Fruit fly (Drosophila melanogaster): Measurements from ENCODE around the gene CG10877.
A peak's percentile ranks its signal among the peaks of the same experiment; 100 is the strongest.

Gene CG10877

dm6 chr3R:20550632-20551486, 13.0 kb downstream of the CG10877 start (continued):
- TF ChIP-seq sd (tag; optimal IDR thresholded peaks at IDR 0.05) (peak; percentile 49), Deaf1 (tag; optimal IDR thresholded peaks at IDR 0.05) (peak; percentile 46), cato (GFP tag; optimal IDR thresholded peaks at IDR 0.05; ENCODE audit: borderline replicate concordance) (no peak), Asciz (GFP tag; optimal IDR thresholded peaks at IDR 0.05) (peak; percentile 93), CG18764 (GFP tag; optimal IDR thresholded peaks at IDR 0.05) (peak; percentile 49), nerfin-1 (tag; optimal IDR thresholded peaks at IDR 0.05) (peak; percentile 75), sob (GFP tag; IDR thresholded peaks at IDR 0.05) (peak; percentile 66), NC2α (GFP tag; optimal IDR thresholded peaks at IDR 0.05) (peak; percentile 59), CG32767 (GFP tag; IDR thresholded peaks at IDR 0.05) (peak; percentile 54; the same call in 1 of the 2 replicates), fd102C (GFP tag; optimal IDR thresholded peaks at IDR 0.05) (peak; percentile 98), ac (GFP tag; optimal IDR thresholded peaks at IDR 0.05) (peak; percentile 92), crol (GFP tag; IDR thresholded peaks at IDR 0.05) (no peak; the same call in 1 of the 2 replicates), ATbp (GFP tag; optimal IDR thresholded peaks at IDR 0.05) (peak; percentile 95), lilli (GFP tag; optimal IDR thresholded peaks at IDR 0.05) (no peak), CG7271 (tag; optimal IDR thresholded peaks at IDR 0.05) (peak; percentile 69), Dref (GFP tag; IDR thresholded peaks at IDR 0.05) (peak; percentile 79), CG9727 (GFP tag; optimal IDR thresholded peaks at IDR 0.05) (peak; percentile 55), Tbp (GFP tag; optimal IDR thresholded peaks at IDR 0.05) (no peak), toy (GFP tag; IDR thresholded peaks at IDR 0.05) (no peak), CG10543 (GFP tag; optimal IDR thresholded peaks at IDR 0.05) (peak; percentile 89), lab (GFP tag; optimal IDR thresholded peaks at IDR 0.05) (peak; percentile 93), CG10321 (GFP tag; IDR thresholded peaks at IDR 0.05) (no peak; the same call in 1 of the 2 replicates), CG3995 (GFP tag; optimal IDR thresholded peaks at IDR 0.05) (no peak), CG33557 (GFP tag; optimal IDR thresholded peaks at IDR 0.05) (peak; percentile 94), CG11696 (GFP tag; IDR thresholded peaks at IDR 0.05) (peak; percentile 41; the same call in 1 of the 2 replicates), corto (GFP tag; optimal IDR thresholded peaks at IDR 0.05) (peak; percentile 56), CG7357 (GFP tag; IDR thresholded peaks at IDR 0.05) (no peak), Sox102F (GFP tag; optimal IDR thresholded peaks at IDR 0.05) (peak; percentile 42), fu2 (GFP tag; optimal IDR thresholded peaks at IDR 0.05) (peak; percentile 17), prd (optimal IDR thresholded peaks at IDR 0.05) (no peak), prd (GFP tag; IDR thresholded peaks at IDR 0.05) (no peak; the same call in 1 of the 3 replicates), CG31388 (GFP tag; optimal IDR thresholded peaks at IDR 0.05) (no peak), pita (GFP tag; optimal IDR thresholded peaks at IDR 0.05) (no peak), slou (GFP tag; optimal IDR thresholded peaks at IDR 0.05) (no peak), MESR4 (GFP tag; optimal IDR thresholded peaks at IDR 0.05) (peak; percentile 54), inv (GFP tag; IDR thresholded peaks at IDR 0.05; ENCODE audit: partially characterized antibody) (peak; percentile 95), CG5953 (GFP tag; IDR thresholded peaks at IDR 0.05) (peak; percentile 57), Chrac-16 (GFP tag; optimal IDR thresholded peaks at IDR 0.05) (no peak), CG2678 (tag; optimal IDR thresholded peaks at IDR 0.05) (peak; percentile 68), gce (GFP tag; IDR thresholded peaks at IDR 0.05) (peak; percentile 65; the same call in 1 of the 3 replicates), CG8359 (GFP tag; optimal IDR thresholded peaks at IDR 0.05; ENCODE audit: borderline replicate concordance) (peak; percentile 51), CG30431 (GFP tag; optimal IDR thresholded peaks at IDR 0.05) (peak; percentile 17), CG3163 (GFP tag; optimal IDR thresholded peaks at IDR 0.05) (peak; percentile 17), CG11093 (GFP tag; IDR thresholded peaks at IDR 0.05) (no peak; the same call in 2 of the 3 replicates), CG7963 (GFP tag; IDR thresholded peaks at IDR 0.05; ENCODE audit: partially characterized antibody) (peak; percentile 96), CG18476 (GFP tag; optimal IDR thresholded peaks at IDR 0.05) (no peak), knrl (GFP tag; IDR thresholded peaks at IDR 0.05; ENCODE audit: partially characterized antibody) (peak; percentile 95), sim (GFP tag; IDR thresholded peaks at IDR 0.05) (peak; percentile 63; the same call in 1 of the 2 replicates)
